Worm (Caenorhabditis elegans) whole organism, L2 larva: ENCODE data around the gene F43B10.1.

Experiments
- Y55F3AM.14 ChIP-seq: fragments of 200-800 bp; sonication (Bioruptor generic); optimal IDR thresholded peaks from 2 replicates; lab custom pipeline; 2018; ENCODE audit warnings: mild to moderate bottlenecking, missing genetic modification characterization, missing compliant biosample characterization
- aly-2 ChIP-seq: fragments of 150-350 bp; optimal IDR thresholded peaks from 2 replicates; lab custom pipeline; 2014; ENCODE audit warnings: missing biosample characterization, missing genetic modification characterization
- ama-1 ChIP-seq: fragments of 150-350 bp; optimal IDR thresholded peaks from 2 replicates; lab custom pipeline; 2018; ENCODE audit warnings: inconsistent platforms
- fos-1 ChIP-seq: fragments of 150-350 bp; optimal IDR thresholded peaks from 2 replicates; lab custom pipeline; 2014; ENCODE audit warnings: missing biosample characterization, missing genetic modification characterization
- unc-55 ChIP-seq: fragments of 150-350 bp; sonication (generic microtip); optimal IDR thresholded peaks from 3 replicates; lab custom pipeline; 2014; ENCODE audit warnings: missing biosample characterization, missing genetic modification reagents, missing genetic modification characterization
- ztf-1 ChIP-seq: fragments of 200-800 bp; sonication (Bioruptor generic); conservative IDR thresholded peaks from 2 replicates; pipeline ENCODE4 v1.3.6; 2022; ENCODE audit warnings: missing genetic modification characterization, missing compliant biosample characterization
- ztf-11 ChIP-seq: sonication (generic microtip); optimal IDR thresholded peaks from 2 replicates; lab custom pipeline; 2017; ENCODE audit warnings: missing biosample characterization, missing genetic modification characterization

ce11 chrX:16588102-16588501 is 74.5 kb downstream of the F43B10.1 start:
- TF ChIP-seq Y55F3AM.14 (no peak), ztf-1 (GFP tag; lab: Robert Waterston, UW) (no peak), ama-1 (lab: Kevin White, UChicago) (no peak), aly-2 (tag; lab: Kevin White, UChicago) (no peak), unc-55 (no peak), fos-1 (tag; lab: Kevin White, UChicago) (no peak), ztf-11 (tag; lab: Kevin White, UChicago) (no peak)
